Fruit fly (Drosophila melanogaster): Measurements from ENCODE around the gene Golgin104.

Golgin104 gene

dm6 chr3L:16377768-16378764, 26.3 kb upstream of the Golgin104 start, which contains the start of gene roq (continued):
- TF ChIP-seq scrt (GFP tag; optimal IDR thresholded peaks at IDR 0.05): no peak
- TF ChIP-seq CG8281 (tag; optimal IDR thresholded peaks at IDR 0.05): no peak
- no peak for TF ChIP-seq CG2678 (tag; optimal IDR thresholded peaks at IDR 0.05)
- peak; percentile 46; the same call in 1 of the 2 replicates for TF ChIP-seq ato (GFP tag; IDR thresholded peaks at IDR 0.05; ENCODE audit: partially characterized antibody)
- no peak for TF ChIP-seq Chrac-16 (GFP tag; optimal IDR thresholded peaks at IDR 0.05)

dm6 chr3L:16369526-16369925, 17.8 kb upstream of the Golgin104 start, which contains the start of gene CG18814:
CG18814 (plus strand) TSS chr3L:16369826.
- TF ChIP-seq CG11696 (GFP tag; IDR thresholded peaks at IDR 0.05): no peak

dm6 chr3L:16368199-16368598, 16.4 kb upstream of the Golgin104 start, which contains the start of gene CG4842:
CG4842 (plus strand) TSS chr3L:16368389.
- TF ChIP-seq Med (GFP tag) (peak; percentile 46), sug (tag; optimal IDR thresholded peaks at IDR 0.05) (peak; percentile 29), zfh2 (GFP tag; optimal IDR thresholded peaks at IDR 0.05) (no peak), ase (GFP tag; IDR thresholded peaks at IDR 0.05) (no peak), emc (GFP tag; optimal IDR thresholded peaks at IDR 0.05) (no peak), CG1024 (GFP tag; IDR thresholded peaks at IDR 0.05) (no peak), CG3065 (GFP tag; optimal IDR thresholded peaks at IDR 0.05) (no peak), CG16815 (GFP tag; optimal IDR thresholded peaks at IDR 0.05) (no peak), tgo (GFP tag; IDR thresholded peaks at IDR 0.05) (no peak), dmrt99B (tag; optimal IDR thresholded peaks at IDR 0.05) (no peak), CG2712 (tag; optimal IDR thresholded peaks at IDR 0.05) (no peak), chinmo (GFP tag; IDR thresholded peaks at IDR 0.05; ENCODE audit: partially characterized antibody) (0 out of 4 replicates have a peak, but pooled peaks have one; percentile 57), hkb (optimal IDR thresholded peaks at IDR 0.05) (no peak), hkb (GFP tag; IDR thresholded peaks at IDR 0.05) (no peak), CG6765 (GFP tag; optimal IDR thresholded peaks at IDR 0.05) (no peak), CG7786 (GFP tag; optimal IDR thresholded peaks at IDR 0.05) (no peak), Trl (optimal IDR thresholded peaks at IDR 0.05) (peak in 1 of 2 experiments; percentile 28), Trl (GFP tag; optimal IDR thresholded peaks at IDR 0.05) (no peak), CG5953 (GFP tag; IDR thresholded peaks at IDR 0.05) (no peak), Camta (GFP tag; optimal IDR thresholded peaks at IDR 0.05) (no peak), ham (GFP tag; IDR thresholded peaks at IDR 0.05) (no peak), CG12769 (tag; optimal IDR thresholded peaks at IDR 0.05) (no peak), chif (GFP tag; optimal IDR thresholded peaks at IDR 0.05) (no peak), abd-A (tag; optimal IDR thresholded peaks at IDR 0.05) (no peak), CG2889 (GFP tag; IDR thresholded peaks at IDR 0.05) (no peak), Ssrp (tag; optimal IDR thresholded peaks at IDR 0.05) (no peak), H15 (GFP tag; IDR thresholded peaks at IDR 0.05) (no peak), CoRest (tag; optimal IDR thresholded peaks at IDR 0.05) (no peak)

- 0 out of 4 replicates have a peak, but pooled peaks have one; percentile 22 for TF ChIP-seq chinmo (GFP tag; IDR thresholded peaks at IDR 0.05; ENCODE audit: partially characterized antibody)
- TF ChIP-seq Mrtf (GFP tag; IDR thresholded peaks at IDR 0.05): no peak
- no peak for TF ChIP-seq CG13287 (GFP tag; IDR thresholded peaks at IDR 0.05; ENCODE audit: partially characterized antibody)
- TF ChIP-seq gro (GFP tag; optimal IDR thresholded peaks at IDR 0.05): no peak
- TF ChIP-seq ap (GFP tag; IDR thresholded peaks at IDR 0.05): no peak
- no peak for TF ChIP-seq tgo (GFP tag; IDR thresholded peaks at IDR 0.05)
These were observed 15.5 kb upstream of the Golgin104 start, which contains the start of gene Cpr72Ec for dm6 chr3L:16367240-16367639. Cpr72Ec (minus strand) TSS chr3L:16367340.
